Worm (Caenorhabditis elegans) whole organism, L2 larva: ENCODE measurements around the gene Y39B6A.3.

Source experiments
- C34F6.9 ChIP-seq: fragments of 150-350 bp; optimal IDR thresholded peaks from 2 replicates; lab custom pipeline; 2014; ENCODE audit warnings: missing biosample characterization, missing genetic modification characterization
- F13H6.1 ChIP-seq: sonication (generic microtip); optimal IDR thresholded peaks from 2 replicates; lab custom pipeline; 2016; ENCODE audit warnings: missing genetic modification characterization, missing compliant biosample characterization
- R02D3.7 ChIP-seq: fragments of 150-350 bp; optimal IDR thresholded peaks from 2 replicates; lab custom pipeline; 2014; ENCODE audit warnings: missing biosample characterization, missing genetic modification characterization
- Y55F3AM.14 ChIP-seq: fragments of 200-800 bp; sonication (Bioruptor generic); optimal IDR thresholded peaks from 2 replicates; lab custom pipeline; 2018; ENCODE audit warnings: mild to moderate bottlenecking, missing genetic modification characterization, missing compliant biosample characterization
- ZK546.5 ChIP-seq: sonication (generic microtip); optimal IDR thresholded peaks from 2 replicates; lab custom pipeline; 2017; ENCODE audit warnings: missing biosample characterization, missing genetic modification characterization
- aly-2 ChIP-seq: fragments of 150-350 bp; optimal IDR thresholded peaks from 2 replicates; lab custom pipeline; 2014; ENCODE audit warnings: missing biosample characterization, missing genetic modification characterization
- blmp-1 ChIP-seq: sonication (generic microtip); optimal IDR thresholded peaks from 2 replicates; lab custom pipeline; 2017; ENCODE audit warnings: missing genetic modification characterization, mild to moderate bottlenecking, missing compliant biosample characterization, antibody characterized with exemption, moderate library complexity; ENCODE audit not compliant: insufficient read depth
- ceh-16 ChIP-seq: fragments of 150-350 bp; optimal IDR thresholded peaks from 2 replicates; lab custom pipeline; 2014; ENCODE audit warnings: missing biosample characterization, missing genetic modification characterization
- crh-2 ChIP-seq: sonication (generic microtip); optimal IDR thresholded peaks from 2 replicates; lab custom pipeline; 2017; ENCODE audit warnings: missing biosample characterization, missing genetic modification characterization
- elt-1 ChIP-seq: fragments of 150-350 bp; optimal IDR thresholded peaks from 2 replicates; lab custom pipeline; 2014; ENCODE audit warnings: missing biosample characterization, missing genetic modification characterization
- elt-3 ChIP-seq: sonication (generic microtip); optimal IDR thresholded peaks from 2 replicates; lab custom pipeline; 2017; ENCODE audit warnings: missing biosample characterization, missing genetic modification characterization
- fos-1 ChIP-seq: fragments of 150-350 bp; optimal IDR thresholded peaks from 2 replicates; lab custom pipeline; 2014; ENCODE audit warnings: missing biosample characterization, missing genetic modification characterization
- gmeb-1 ChIP-seq: fragments of 150-350 bp; optimal IDR thresholded peaks from 2 replicates; lab custom pipeline; 2014; ENCODE audit warnings: missing biosample characterization, missing genetic modification characterization
- lin-11 ChIP-seq: fragments of 150-350 bp; sonication (generic microtip); optimal IDR thresholded peaks from 2 replicates; lab custom pipeline; 2014; ENCODE audit warnings: missing biosample characterization, missing genetic modification characterization, inconsistent platforms, mixed read lengths
- lin-13 ChIP-seq: fragments of 150-350 bp; optimal IDR thresholded peaks from 2 replicates; lab custom pipeline; 2014; ENCODE audit warnings: missing biosample characterization, missing genetic modification reagents, missing genetic modification characterization
- lin-39 ChIP-seq: fragments of 150-350 bp; optimal IDR thresholded peaks from 2 replicates; lab custom pipeline; 2014; ENCODE audit warnings: missing biosample characterization, missing genetic modification reagents, missing genetic modification characterization
- lsy-2 ChIP-seq, 2 experiments: fragments of 150-350 bp in 1 of 2; sonication (generic microtip) in 1 of 2; optimal IDR thresholded peaks; 2 replicates each; lab custom pipeline; 2014 to 2017; ENCODE audit warnings: missing biosample characterization in 2 of 2, missing genetic modification characterization in 2 of 2
- mab-5 ChIP-seq: fragments of 150-350 bp; optimal IDR thresholded peaks from 2 replicates; lab custom pipeline; 2014; ENCODE audit warnings: missing biosample characterization, missing genetic modification characterization
- mbf-1 ChIP-seq: sonication (generic microtip); optimal IDR thresholded peaks from 2 replicates; lab custom pipeline; 2017; ENCODE audit warnings: missing biosample characterization, missing genetic modification characterization
- mdl-1 ChIP-seq, 2 experiments: fragments of 150-350 bp in 1 of 2; sonication (generic microtip) in 1 of 2; optimal IDR thresholded peaks; 2 replicates each; lab custom pipeline; 2017; ENCODE audit warnings: missing biosample characterization in 2 of 2, missing genetic modification characterization in 2 of 2
- nhr-10 ChIP-seq: sonication (generic microtip); optimal IDR thresholded peaks from 2 replicates; lab custom pipeline; 2017; ENCODE audit warnings: missing biosample characterization, missing genetic modification characterization
- nhr-11 ChIP-seq: fragments of 150-350 bp; optimal IDR thresholded peaks from 2 replicates; lab custom pipeline; 2014; ENCODE audit warnings: missing biosample characterization, missing genetic modification characterization
- nhr-12 ChIP-seq: fragments of 150-350 bp; optimal IDR thresholded peaks from 2 replicates; lab custom pipeline; 2014; ENCODE audit warnings: missing biosample characterization, missing genetic modification characterization
- nhr-129 ChIP-seq: fragments of 150-350 bp; optimal IDR thresholded peaks from 2 replicates; lab custom pipeline; 2014; ENCODE audit warnings: missing biosample characterization, missing genetic modification characterization
- nhr-21 ChIP-seq: fragments of 150-350 bp; optimal IDR thresholded peaks from 2 replicates; lab custom pipeline; 2014; ENCODE audit warnings: missing biosample characterization, missing genetic modification characterization
- nhr-23 ChIP-seq: fragments of 150-350 bp; optimal IDR thresholded peaks from 2 replicates; lab custom pipeline; 2014; ENCODE audit warnings: missing biosample characterization, missing genetic modification reagents, missing genetic modification characterization
- nhr-25 ChIP-seq: fragments of 150-350 bp; sonication (generic microtip); optimal IDR thresholded peaks from 3 replicates; lab custom pipeline; 2014; ENCODE audit warnings: missing biosample characterization, missing genetic modification characterization
- nhr-77 ChIP-seq: fragments of 150-350 bp; optimal IDR thresholded peaks from 2 replicates; lab custom pipeline; 2014; ENCODE audit warnings: missing biosample characterization, missing genetic modification characterization
- peb-1 ChIP-seq: fragments of 150-350 bp; optimal IDR thresholded peaks from 2 replicates; lab custom pipeline; 2014; ENCODE audit warnings: missing biosample characterization, missing genetic modification characterization
- skn-1 ChIP-seq: sonication (generic microtip); optimal IDR thresholded peaks from 2 replicates; lab custom pipeline; 2017; ENCODE audit warnings: missing biosample characterization, missing genetic modification characterization
- sma-3 ChIP-seq: sonication (generic microtip); optimal IDR thresholded peaks from 2 replicates; lab custom pipeline; 2016; ENCODE audit warnings: missing genetic modification reagents, missing genetic modification characterization, missing compliant biosample characterization
- sma-9 ChIP-seq, 2 experiments: fragments of 150-350 bp in 1 of 2; sonication (generic microtip) in 1 of 2; optimal IDR thresholded peaks; 2 replicates each; lab custom pipeline; 2014 to 2016; ENCODE audit warnings: missing genetic modification characterization in 2 of 2, mild to moderate bottlenecking in 1 of 2, missing biosample characterization in 1 of 2, missing compliant biosample characterization in 1 of 2, missing genetic modification reagents in 1 of 2, moderate library complexity in 1 of 2
- unc-39 ChIP-seq: fragments of 150-350 bp; optimal IDR thresholded peaks from 2 replicates; lab custom pipeline; 2014; ENCODE audit warnings: missing biosample characterization, missing genetic modification characterization
- unc-62 ChIP-seq: fragments of 150-350 bp; optimal IDR thresholded peaks from 2 replicates; lab custom pipeline; 2014; ENCODE audit warnings: missing biosample characterization, missing genetic modification reagents, missing genetic modification characterization
- ztf-11 ChIP-seq: sonication (generic microtip); optimal IDR thresholded peaks from 2 replicates; lab custom pipeline; 2017; ENCODE audit warnings: missing biosample characterization, missing genetic modification characterization

The Y39B6A.3 gene

DNA sequence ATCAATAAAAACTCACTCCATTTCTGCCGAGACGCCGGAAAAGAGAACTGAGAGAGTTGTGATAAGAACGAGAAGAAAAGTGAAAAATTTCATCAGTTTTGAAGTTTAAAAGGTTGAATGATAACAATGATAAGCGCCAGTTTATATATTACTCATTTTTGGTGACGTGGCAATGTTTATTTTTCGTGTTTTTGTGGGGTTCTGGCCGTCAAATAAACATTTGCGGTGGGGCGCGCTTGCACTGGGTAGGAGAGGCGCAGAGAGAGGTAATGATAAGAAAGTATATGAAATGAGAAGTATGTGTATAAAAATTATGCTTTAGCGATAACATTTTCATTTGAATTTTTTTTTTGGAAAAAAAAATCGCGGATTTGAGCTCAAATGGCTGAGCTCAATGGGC, 31.1 kb downstream of the Y39B6A.3 start, which contains the start of gene Y39B6A.5 (continued):
- TF ChIP-seq sma-9 (GFP tag; optimal IDR thresholded peaks at IDR 0.05; lab: Kevin White, UChicago) (no peak), sma-9 (tag; optimal IDR thresholded peaks at IDR 0.05; lab: Kevin White, UChicago) (no peak), unc-62 (GFP tag; lab: Kevin White, UChicago) (no peak), gmeb-1 (peak; percentile 77), nhr-11 (tag; lab: Kevin White, UChicago) (no peak), elt-1 (tag; lab: Kevin White, UChicago) (no peak), F13H6.1 (tag; lab: Kevin White, UChicago) (peak; percentile 74), nhr-12 (tag; lab: Kevin White, UChicago) (no peak), mab-5 (no peak), peb-1 (no peak), nhr-10 (tag; lab: Kevin White, UChicago) (no peak), lsy-2 (tag; optimal IDR thresholded peaks at IDR 0.05; lab: Kevin White, UChicago) (peak in 1 of 2 experiments; percentile 42), nhr-21 (tag; lab: Kevin White, UChicago) (no peak), unc-39 (no peak), nhr-25 (tag; lab: Kevin White, UChicago) (no peak), ztf-11 (tag; lab: Kevin White, UChicago) (no peak), mdl-1 (tag; optimal IDR thresholded peaks at IDR 0.05; lab: Kevin White, UChicago) (peak in 1 of 2 experiments; percentile 13), elt-3 (tag; lab: Kevin White, UChicago) (no peak), sma-3 (peak; percentile 72)
- TF ChIP-seq, all 48 proteins: peak for 10

ce11 chrV:19153806-19154205, 36.0 kb downstream of the Y39B6A.3 start, which contains the start of gene tsp-13:
Gene tsp-13, plus strand, starts transcription at chrV:19154106.
- TF ChIP-seq lin-39 (tag; lab: Kevin White, UChicago) (no peak), mbf-1 (tag; lab: Kevin White, UChicago) (no peak), nhr-23 (no peak), mdl-1 (tag; optimal IDR thresholded peaks at IDR 0.05; lab: Kevin White, UChicago) (no peak), skn-1 (tag; lab: Kevin White, UChicago) (no peak), unc-39 (no peak), elt-3 (tag; lab: Kevin White, UChicago) (no peak), R02D3.7 (tag; lab: Kevin White, UChicago) (no peak), elt-1 (tag; lab: Kevin White, UChicago) (no peak), C34F6.9 (tag; lab: Kevin White, UChicago) (no peak), nhr-129 (tag; lab: Kevin White, UChicago) (no peak)
- TF ChIP-seq, all 48 proteins: peak for 0

ce11 chrV:19153244-19153643, 36.6 kb downstream of the Y39B6A.3 start:
- no peak for TF ChIP-seq Y55F3AM.14 (GFP tag; lab: Kevin White, UChicago)
- TF ChIP-seq nhr-77 (tag; lab: Kevin White, UChicago) = no peak
- TF ChIP-seq gmeb-1 = no peak
- no peak for TF ChIP-seq ceh-16
- TF ChIP-seq sma-3 = no peak
- peak; percentile 68 for TF ChIP-seq fos-1
- TF ChIP-seq blmp-1 = no peak
- no peak for TF ChIP-seq unc-62 (GFP tag; lab: Kevin White, UChicago)

DNA sequence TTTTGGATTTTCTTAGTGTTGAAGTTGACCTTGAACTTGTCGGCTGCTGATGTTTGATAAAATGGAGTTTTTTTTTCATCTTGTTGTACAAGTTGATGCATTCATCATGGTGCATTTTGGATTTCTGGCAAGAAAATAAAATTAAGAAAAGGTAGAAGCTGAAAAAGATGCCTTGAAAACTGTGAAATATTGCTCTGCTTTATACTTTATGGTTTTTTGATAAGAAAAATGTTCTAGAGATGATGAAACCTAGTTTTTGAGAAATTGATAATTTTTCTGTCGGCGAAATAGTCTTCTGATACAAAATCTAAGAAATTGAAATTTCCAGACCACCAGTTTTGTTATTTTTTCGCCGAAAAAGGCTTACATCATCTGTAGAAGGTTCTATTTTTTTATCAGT, 37.5 kb downstream of the Y39B6A.3 start, which contains the start of gene Y39B6A.69:
Gene Y39B6A.69, minus strand, starts transcription at position 101 of the 400 bp plus-strand sequence.
- TF ChIP-seq nhr-21 (tag; lab: Kevin White, UChicago) = no peak
- no peak for TF ChIP-seq ztf-11 (tag; lab: Kevin White, UChicago)
- no peak for TF ChIP-seq F13H6.1 (tag; lab: Kevin White, UChicago)
- no peak for TF ChIP-seq crh-2 (tag; lab: Kevin White, UChicago)
- no peak for TF ChIP-seq lin-13 (GFP tag; lab: Kevin White, UChicago)
- no peak for TF ChIP-seq gmeb-1
- TF ChIP-seq elt-1 (tag; lab: Kevin White, UChicago) = no peak
- TF ChIP-seq ZK546.5 (tag; lab: Kevin White, UChicago) = no peak
- TF ChIP-seq mdl-1 (tag; optimal IDR thresholded peaks at IDR 0.05; lab: Kevin White, UChicago) = no peak
- no peak for TF ChIP-seq nhr-12 (tag; lab: Kevin White, UChicago)
- no peak for TF ChIP-seq nhr-11 (tag; lab: Kevin White, UChicago)
- no peak for TF ChIP-seq mbf-1 (tag; lab: Kevin White, UChicago)
- TF ChIP-seq lin-39 (tag; lab: Kevin White, UChicago) = no peak
- no peak for TF ChIP-seq aly-2
- TF ChIP-seq lin-11 (tag; lab: Kevin White, UChicago) = no peak
- no peak for TF ChIP-seq blmp-1
- TF ChIP-seq fos-1 = no peak
- TF ChIP-seq, all 48 proteins: peak for 0
